Worm (Caenorhabditis elegans) whole organism, L1 larva: ENCODE measurements around the gene F10E9.3.
A peak's percentile ranks its signal among the peaks of the same experiment; 100 is the strongest.

Source experiments
- C04F5.9 ChIP-seq: sonication (generic microtip); optimal IDR thresholded peaks from 2 replicates; lab custom pipeline; 2016; ENCODE audit warnings: missing genetic modification characterization, missing compliant biosample characterization
- C16A3.4 ChIP-seq: fragments of 150-350 bp; optimal IDR thresholded peaks from 2 replicates; lab custom pipeline; 2014; ENCODE audit warnings: missing biosample characterization, missing genetic modification characterization
- C34B4.2 ChIP-seq: sonication (generic microtip); optimal IDR thresholded peaks from 2 replicates; lab custom pipeline; 2017; ENCODE audit warnings: mild to moderate bottlenecking, missing genetic modification characterization, missing compliant biosample characterization
- F16B12.6 ChIP-seq: fragments of 150-350 bp; optimal IDR thresholded peaks from 2 replicates; lab custom pipeline; 2014; ENCODE audit warnings: missing biosample characterization, missing genetic modification characterization
- aha-1 ChIP-seq: fragments of 150-350 bp; optimal IDR thresholded peaks from 2 replicates; lab custom pipeline; 2014; ENCODE audit warnings: missing biosample characterization, missing genetic modification characterization
- blmp-1 ChIP-seq: fragments of 150-350 bp; optimal IDR thresholded peaks from 2 replicates; lab custom pipeline; 2014; ENCODE audit warnings: missing biosample characterization, missing genetic modification characterization
- ceh-63 ChIP-seq: fragments of 200-800 bp; sonication (Bioruptor generic); optimal IDR thresholded peaks from 2 replicates; lab custom pipeline; 2018; ENCODE audit warnings: mild to moderate bottlenecking, missing genetic modification characterization, missing compliant biosample characterization
- ceh-8 ChIP-seq: fragments of 200-800 bp; sonication (Bioruptor generic); optimal IDR thresholded peaks from 2 replicates; lab custom pipeline; 2018; ENCODE audit warnings: mild to moderate bottlenecking, missing genetic modification characterization, moderate library complexity, missing compliant biosample characterization
- ceh-82 ChIP-seq, 3 experiments: fragments of 150-350 bp in 1 of 3; sonication (generic microtip) in 2 of 3; optimal IDR thresholded peaks; 2 replicates each; lab custom pipeline; 2014 to 2017; ENCODE audit warnings: missing biosample characterization in 3 of 3, missing genetic modification characterization in 3 of 3
- efl-1 ChIP-seq, 4 experiments: fragments of 150-350 bp; optimal IDR thresholded peaks in 3 of 4; peaks in 1 of 4; 1 replicate in 1 of 4; 2 replicates in 3 of 4; lab custom pipeline; 2014; ENCODE audit warnings: missing biosample characterization in 2 of 4, missing genetic modification characterization in 2 of 4, missing genetic modification reagents in 2 of 4
- efl-3 ChIP-seq: fragments of 200-800 bp; sonication (Bioruptor generic); optimal IDR thresholded peaks from 2 replicates; lab custom pipeline; 2018; ENCODE audit warnings: mild to moderate bottlenecking, missing genetic modification characterization, missing compliant biosample characterization
- egl-27 ChIP-seq, 2 experiments: fragments of 150-350 bp in 1 of 2; sonication (generic microtip); optimal IDR thresholded peaks; 3 replicates each; lab custom pipeline; 2017 to 2018; ENCODE audit warnings: missing biosample characterization in 2 of 2, missing genetic modification characterization in 2 of 2, missing genetic modification reagents in 2 of 2
- elt-3 ChIP-seq, 6 experiments: fragments of 150-350 bp in 1 of 6; sonication (generic microtip); optimal IDR thresholded peaks; 2 replicates each; lab custom pipeline; 2017 to 2018; ENCODE audit warnings: missing biosample characterization in 6 of 6, missing genetic modification characterization in 6 of 6, inconsistent platforms in 1 of 6
- ets-5 ChIP-seq: fragments of 200-800 bp; sonication (Bioruptor generic); IDR thresholded peaks from 2 replicates; pipeline ENCODE4 v1.3.6; 2022; ENCODE audit warnings: missing genetic modification characterization, missing compliant biosample characterization
- fkh-4 ChIP-seq: sonication (generic microtip); optimal IDR thresholded peaks from 2 replicates; lab custom pipeline; 2016; ENCODE audit warnings: missing compliant biosample characterization, missing genetic modification characterization, borderline replicate concordance
- fos-1 ChIP-seq: fragments of 150-350 bp; optimal IDR thresholded peaks from 2 replicates; lab custom pipeline; 2014; ENCODE audit warnings: missing biosample characterization, missing genetic modification characterization
- grh-1 ChIP-seq: fragments of 200-800 bp; sonication (Bioruptor generic); IDR thresholded peaks from 2 replicates; pipeline ENCODE4 v1.3.6; 2022; ENCODE audit warnings: missing genetic modification reagents, missing genetic modification characterization, missing compliant biosample characterization
- hlh-17 ChIP-seq: fragments of 200-800 bp; sonication (Bioruptor generic); optimal IDR thresholded peaks from 2 replicates; lab custom pipeline; 2018; ENCODE audit warnings: missing genetic modification characterization, mild to moderate bottlenecking, missing compliant biosample characterization, moderate library complexity, borderline replicate concordance
- hlh-4 ChIP-seq: sonication (generic microtip); optimal IDR thresholded peaks from 2 replicates; lab custom pipeline; 2016; ENCODE audit warnings: mild to moderate bottlenecking, missing genetic modification characterization, missing compliant biosample characterization
- hpl-2 ChIP-seq: fragments of 150-350 bp; optimal IDR thresholded peaks from 2 replicates; lab custom pipeline; 2014; ENCODE audit warnings: missing biosample characterization, missing genetic modification reagents, missing genetic modification characterization
- isw-1 ChIP-seq: fragments of 200-800 bp; sonication (Bioruptor generic); IDR thresholded peaks from 2 replicates; pipeline ENCODE4 v1.3.6; 2022; ENCODE audit warnings: missing genetic modification characterization, missing compliant biosample characterization
- lir-3 ChIP-seq: sonication (generic microtip); optimal IDR thresholded peaks from 2 replicates; lab custom pipeline; 2016; ENCODE audit warnings: mild to moderate bottlenecking, missing genetic modification characterization, moderate library complexity, missing compliant biosample characterization; ENCODE audit not compliant: poor library complexity
- mef-2 ChIP-seq: fragments of 150-350 bp; optimal IDR thresholded peaks from 2 replicates; lab custom pipeline; 2014; ENCODE audit warnings: missing biosample characterization, missing genetic modification characterization
- mep-1 ChIP-seq: fragments of 150-350 bp; optimal IDR thresholded peaks from 2 replicates; lab custom pipeline; 2014; ENCODE audit warnings: missing biosample characterization, missing genetic modification characterization
- nhr-11 ChIP-seq: fragments of 150-350 bp; optimal IDR thresholded peaks from 2 replicates; lab custom pipeline; 2014; ENCODE audit warnings: missing biosample characterization, missing genetic modification characterization
- nhr-237 ChIP-seq: fragments of 150-350 bp; optimal IDR thresholded peaks from 2 replicates; lab custom pipeline; 2014; ENCODE audit warnings: missing biosample characterization, missing genetic modification characterization
- nhr-28 ChIP-seq: fragments of 150-350 bp; optimal IDR thresholded peaks from 2 replicates; lab custom pipeline; 2014; ENCODE audit warnings: missing biosample characterization, missing genetic modification characterization
- nhr-47 ChIP-seq: sonication (generic microtip); optimal IDR thresholded peaks from 2 replicates; lab custom pipeline; 2016; ENCODE audit warnings: mild to moderate bottlenecking, missing genetic modification characterization, moderate library complexity, missing compliant biosample characterization
- nhr-76 ChIP-seq: sonication (generic microtip); optimal IDR thresholded peaks from 2 replicates; lab custom pipeline; 2017; ENCODE audit warnings: missing biosample characterization, missing genetic modification characterization
- nhr-85 ChIP-seq: sonication (generic microtip); peaks from one replicate; lab custom pipeline; 2016; ENCODE audit warnings: missing genetic modification characterization, inconsistent platforms, missing compliant biosample characterization
- rnt-1 ChIP-seq: sonication (generic microtip); optimal IDR thresholded peaks from 2 replicates; lab custom pipeline; 2016; ENCODE audit warnings: mild to moderate bottlenecking, missing genetic modification characterization, moderate library complexity, missing compliant biosample characterization
- skn-1 ChIP-seq: fragments of 150-350 bp; optimal IDR thresholded peaks from 2 replicates; lab custom pipeline; 2014; ENCODE audit warnings: missing biosample characterization, missing genetic modification characterization
- snpc-4 ChIP-seq: fragments of 150-350 bp; optimal IDR thresholded peaks from 2 replicates; lab custom pipeline; 2014; ENCODE audit warnings: missing biosample characterization, missing genetic modification characterization
- snu-23 ChIP-seq: sonication (generic microtip); optimal IDR thresholded peaks from 2 replicates; lab custom pipeline; 2016; ENCODE audit warnings: missing genetic modification characterization, missing compliant biosample characterization
- tbx-2 ChIP-seq: sonication (generic microtip); optimal IDR thresholded peaks from 2 replicates; lab custom pipeline; 2016; ENCODE audit warnings: missing genetic modification characterization, missing compliant biosample characterization
- unc-98 ChIP-seq: fragments of 200-800 bp; sonication (Bioruptor generic); IDR thresholded peaks from 2 replicates; pipeline ENCODE4 v1.3.6; 2022; ENCODE audit warnings: missing genetic modification characterization, missing compliant biosample characterization
- vab-15 ChIP-seq: sonication (generic microtip); optimal IDR thresholded peaks from 2 replicates; lab custom pipeline; 2017; ENCODE audit warnings: missing genotype, mild to moderate bottlenecking, missing genetic modification characterization, missing compliant biosample characterization
- xbp-1 ChIP-seq: sonication (generic microtip); optimal IDR thresholded peaks from 2 replicates; lab custom pipeline; 2016; ENCODE audit warnings: missing genetic modification characterization, missing compliant biosample characterization
- zip-4 ChIP-seq: fragments of 200-800 bp; sonication (Bioruptor generic); optimal IDR thresholded peaks from 2 replicates; lab custom pipeline; 2018; ENCODE audit warnings: mild to moderate bottlenecking, missing genetic modification characterization, moderate library complexity, missing compliant biosample characterization

Gene F10E9.3

ce11 chrIII:8307356-8307755 lies 3.5 kb upstream of the F10E9.3 start, which contains the start of the genes F10E9.7 and F10E9.5 (continued):
- peak; percentile 20 for TF ChIP-seq nhr-237 (tag; lab: Kevin White, UChicago)
- TF ChIP-seq fos-1 (tag; lab: Kevin White, UChicago): peak; percentile 39
- TF ChIP-seq zip-4 (GFP tag; lab: Kevin White, UChicago): peak; percentile 83
- TF ChIP-seq fkh-4 (tag; lab: Kevin White, UChicago): peak; percentile 99
- peak; percentile 91 for TF ChIP-seq unc-98 (GFP tag; lab: Robert Waterston, UW)
- no peak; the same call in 1 of the 2 replicates for TF ChIP-seq grh-1 (GFP tag; lab: Robert Waterston, UW)
- peak; percentile 95 for TF ChIP-seq snu-23 (GFP tag; lab: Kevin White, UChicago)
- peak; percentile 82 for TF ChIP-seq vab-15 (tag; lab: Kevin White, UChicago)
- peak; percentile 99 for TF ChIP-seq rnt-1 (tag; lab: Kevin White, UChicago)
- TF ChIP-seq elt-3 (tag; optimal IDR thresholded peaks at IDR 0.05; lab: Kevin White, UChicago): peak in 3 of 6 experiments; percentile 24 to 85 (median 26)
- peak; percentile 91 for TF ChIP-seq skn-1
- no peak for TF ChIP-seq nhr-11 (tag; lab: Kevin White, UChicago)
- no peak for TF ChIP-seq ets-5 (GFP tag; lab: Robert Waterston, UW)
- peak; percentile 96 for TF ChIP-seq nhr-47 (tag; lab: Kevin White, UChicago)
- TF ChIP-seq snpc-4 (tag; lab: Kevin White, UChicago): peak; percentile 75
- TF ChIP-seq efl-1 (optimal IDR thresholded peaks at IDR 0.05; lab: Kevin White, UChicago): peak; percentile 75 to 90
- peak; percentile 90 to 98 for TF ChIP-seq efl-1 (GFP tag; optimal IDR thresholded peaks at IDR 0.05 in 1 of 2; lab: Kevin White, UChicago)
- peak; percentile 4 for TF ChIP-seq aha-1 (tag; lab: Kevin White, UChicago)
- TF ChIP-seq tbx-2 (tag; lab: Kevin White, UChicago): peak; percentile 96
- peak; percentile 98 for TF ChIP-seq lir-3 (tag; lab: Kevin White, UChicago)
- no peak for TF ChIP-seq nhr-76 (tag; lab: Kevin White, UChicago)
- no peak for TF ChIP-seq nhr-28 (tag; lab: Kevin White, UChicago)
- TF ChIP-seq blmp-1 (tag; lab: Kevin White, UChicago): peak; percentile 88
- no peak for TF ChIP-seq hlh-17 (GFP tag; lab: Kevin White, UChicago)
- TF ChIP-seq ceh-82 (tag; optimal IDR thresholded peaks at IDR 0.05; lab: Kevin White, UChicago): peak; percentile 86 to 92 (median 87)
- peak; percentile 99 for TF ChIP-seq mep-1 (tag; lab: Kevin White, UChicago)
- peak; percentile 96 for TF ChIP-seq xbp-1 (tag; lab: Kevin White, UChicago)
- TF ChIP-seq C34B4.2 (tag; lab: Kevin White, UChicago): no peak
- TF ChIP-seq nhr-85 (tag; lab: Kevin White, UChicago): peak; percentile 96
- no peak for TF ChIP-seq mef-2 (tag; lab: Kevin White, UChicago)
- TF ChIP-seq hpl-2 (GFP tag; lab: Kevin White, UChicago): no peak
- peak; percentile 87 for TF ChIP-seq isw-1 (GFP tag; lab: Robert Waterston, UW)
- TF ChIP-seq ceh-8 (GFP tag; lab: Kevin White, UChicago): peak; percentile 94
- TF ChIP-seq C16A3.4 (tag; lab: Kevin White, UChicago): peak; percentile 92
- peak; percentile 85 for TF ChIP-seq hlh-4 (tag; lab: Kevin White, UChicago)
- peak; percentile 79 for TF ChIP-seq ceh-63

DNA sequence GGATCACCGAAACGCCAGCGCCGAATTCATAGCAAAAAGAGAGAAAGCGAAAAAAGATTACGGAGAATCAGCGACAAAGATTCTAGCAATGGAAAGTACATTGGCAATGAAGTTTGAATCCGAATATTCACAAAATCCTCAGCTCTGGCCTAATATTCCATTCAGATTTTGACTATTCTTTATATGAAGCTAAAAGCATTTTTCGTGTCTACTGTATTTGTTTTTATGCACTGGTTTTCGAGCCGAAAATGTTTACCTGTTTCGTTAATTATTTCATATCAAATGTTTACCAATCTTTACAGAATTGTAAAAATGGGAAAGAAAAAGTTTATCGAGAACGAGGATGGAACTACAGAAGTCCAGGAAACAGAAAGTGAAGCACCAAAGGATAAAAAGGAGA lies 2.6 kb upstream of the F10E9.3 start, which contains the start of gene F10E9.4:
Gene F10E9.4, plus strand, starts transcription at position 301 of the 400 bp plus-strand sequence.
- TF ChIP-seq egl-27 (tag; optimal IDR thresholded peaks at IDR 0.05; lab: Kevin White, UChicago) (no peak), nhr-47 (tag; lab: Kevin White, UChicago) (no peak), unc-98 (GFP tag; lab: Robert Waterston, UW) (no peak), efl-3 (GFP tag; lab: Kevin White, UChicago) (no peak), C04F5.9 (tag; lab: Kevin White, UChicago) (no peak), snpc-4 (tag; lab: Kevin White, UChicago) (no peak), F16B12.6 (no peak)
